Worm (Caenorhabditis elegans) whole organism, L1 larva: ENCODE measurements around the gene rde-1.

Experiments used
- fkh-4 ChIP-seq: sonication (generic microtip); optimal IDR thresholded peaks from 2 replicates; lab custom pipeline; 2016; ENCODE audit warnings: missing compliant biosample characterization, missing genetic modification characterization, borderline replicate concordance
- fos-1 ChIP-seq: fragments of 150-350 bp; optimal IDR thresholded peaks from 2 replicates; lab custom pipeline; 2014; ENCODE audit warnings: missing biosample characterization, missing genetic modification characterization
- lin-35 ChIP-seq, 2 experiments: fragments of 150-350 bp; optimal IDR thresholded peaks; 2 replicates each; lab custom pipeline; 2014; ENCODE audit warnings: missing biosample characterization in 2 of 2, missing genetic modification characterization in 2 of 2, missing genetic modification reagents in 2 of 2
- nhr-47 ChIP-seq: sonication (generic microtip); optimal IDR thresholded peaks from 2 replicates; lab custom pipeline; 2016; ENCODE audit warnings: mild to moderate bottlenecking, missing genetic modification characterization, moderate library complexity, missing compliant biosample characterization
- nhr-71 ChIP-seq: sonication (generic microtip); optimal IDR thresholded peaks from 2 replicates; lab custom pipeline; 2016; ENCODE audit warnings: mild to moderate bottlenecking, missing genetic modification characterization, moderate library complexity, missing compliant biosample characterization
- skn-1 ChIP-seq: fragments of 150-350 bp; optimal IDR thresholded peaks from 2 replicates; lab custom pipeline; 2014; ENCODE audit warnings: missing biosample characterization, missing genetic modification characterization
- snpc-4 ChIP-seq: fragments of 150-350 bp; optimal IDR thresholded peaks from 2 replicates; lab custom pipeline; 2014; ENCODE audit warnings: missing biosample characterization, missing genetic modification characterization
- sox-4 ChIP-seq: sonication (generic microtip); optimal IDR thresholded peaks from 2 replicates; lab custom pipeline; 2016; ENCODE audit warnings: missing genetic modification characterization, missing compliant biosample characterization
- unc-130 ChIP-seq: fragments of 150-350 bp; optimal IDR thresholded peaks from 2 replicates; lab custom pipeline; 2017; ENCODE audit warnings: missing biosample characterization, missing genetic modification characterization, inconsistent platforms
- unc-30 ChIP-seq: sonication (generic microtip); optimal IDR thresholded peaks from 2 replicates; lab custom pipeline; 2017; ENCODE audit warnings: missing biosample characterization, missing genetic modification characterization

ce11 chrV:9948840-9949239, 42.6 kb downstream of the rde-1 start, which contains the start of gene nlp-58:
- TF ChIP-seq snpc-4 (no peak), sox-4 (tag; lab: Kevin White, UChicago) (no peak), nhr-47 (tag; lab: Kevin White, UChicago) (no peak), fos-1 (tag; lab: Kevin White, UChicago) (no peak), unc-30 (tag; lab: Kevin White, UChicago) (no peak), unc-130 (tag; lab: Kevin White, UChicago) (no peak), skn-1 (tag; lab: Kevin White, UChicago) (no peak), lin-35 (GFP tag; optimal IDR thresholded peaks at IDR 0.05; lab: Kevin White, UChicago) (no peak), fkh-4 (tag; lab: Kevin White, UChicago) (no peak), nhr-71 (tag; lab: Kevin White, UChicago) (no peak)
